Worm (Caenorhabditis elegans) whole organism, L3 larva: ENCODE measurements around the gene lst-6.
"Not testable (repeated sequence)": the region's sequence is repeated elsewhere in the genome, so short reads cannot be mapped to it uniquely, and the experiment has no call there.

Experiments used
- R02D3.7 ChIP-seq: fragments of 150-350 bp; optimal IDR thresholded peaks from 2 replicates; lab custom pipeline; 2014; ENCODE audit warnings: missing biosample characterization, missing genetic modification characterization
- ZK546.5 ChIP-seq: sonication (generic microtip); optimal IDR thresholded peaks from 2 replicates; lab custom pipeline; 2017; ENCODE audit warnings: missing biosample characterization, missing genetic modification characterization
- ama-1 ChIP-seq: fragments of 150-350 bp; optimal IDR thresholded peaks from 2 replicates; lab custom pipeline; 2018
- ceh-28 ChIP-seq: fragments of 150-350 bp; optimal IDR thresholded peaks from 2 replicates; lab custom pipeline; 2014; ENCODE audit warnings: missing biosample characterization, missing genetic modification reagents, missing genetic modification characterization
- daf-12 ChIP-seq: fragments of 150-350 bp; optimal IDR thresholded peaks from 2 replicates; lab custom pipeline; 2014; ENCODE audit warnings: missing biosample characterization, missing genetic modification reagents, missing genetic modification characterization
- egl-27 ChIP-seq: sonication (generic microtip); optimal IDR thresholded peaks from 4 replicates; lab custom pipeline; 2017; ENCODE audit warnings: missing biosample characterization, missing genetic modification reagents, missing genetic modification characterization
- egl-5 ChIP-seq: fragments of 150-350 bp; optimal IDR thresholded peaks from 2 replicates; lab custom pipeline; 2017; ENCODE audit warnings: missing biosample characterization, missing genetic modification reagents, missing genetic modification characterization, inconsistent platforms
- elt-1 ChIP-seq: fragments of 150-350 bp; optimal IDR thresholded peaks from 2 replicates; lab custom pipeline; 2014; ENCODE audit warnings: missing biosample characterization, missing genetic modification characterization
- elt-2 ChIP-seq: sonication (generic microtip); optimal IDR thresholded peaks from 2 replicates; lab custom pipeline; 2016; ENCODE audit warnings: missing genetic modification reagents, mild to moderate bottlenecking, missing genetic modification characterization, missing compliant biosample characterization
- elt-3 ChIP-seq, 3 experiments: fragments of 150-350 bp in 1 of 3; sonication (generic microtip) in 2 of 3; optimal IDR thresholded peaks; 2 replicates in 2 of 3; 4 replicates in 1 of 3; lab custom pipeline; 2014 to 2017; ENCODE audit warnings: missing biosample characterization in 3 of 3, missing genetic modification characterization in 3 of 3
- eor-1 ChIP-seq, 2 experiments: fragments of 150-350 bp; optimal IDR thresholded peaks; 2 replicates each; lab custom pipeline; 2014 to 2018; ENCODE audit warnings: missing biosample characterization in 2 of 2, missing genetic modification characterization in 2 of 2
- fkh-10 ChIP-seq: sonication (generic microtip); optimal IDR thresholded peaks from 2 replicates; lab custom pipeline; 2017; ENCODE audit warnings: missing biosample characterization, missing genetic modification reagents, missing genetic modification characterization
- fkh-2 ChIP-seq: fragments of 150-350 bp; optimal IDR thresholded peaks from 2 replicates; lab custom pipeline; 2014; ENCODE audit warnings: missing biosample characterization, missing genetic modification reagents, missing genetic modification characterization
- hmg-11 ChIP-seq: sonication (generic microtip); optimal IDR thresholded peaks from 2 replicates; lab custom pipeline; 2016; ENCODE audit warnings: missing genetic modification characterization, missing compliant biosample characterization
- lsy-12 ChIP-seq: sonication (generic microtip); optimal IDR thresholded peaks from 2 replicates; lab custom pipeline; 2016; ENCODE audit warnings: mild to moderate bottlenecking, missing genetic modification characterization, missing compliant biosample characterization
- mdl-1 ChIP-seq: fragments of 150-350 bp; optimal IDR thresholded peaks from 2 replicates; lab custom pipeline; 2014; ENCODE audit warnings: missing biosample characterization, missing genetic modification characterization
- mml-1 ChIP-seq: fragments of 150-350 bp; sonication (generic microtip); optimal IDR thresholded peaks from 3 replicates; lab custom pipeline; 2014; ENCODE audit warnings: missing biosample characterization, missing genetic modification characterization
- nfya-1 ChIP-seq: sonication (generic microtip); optimal IDR thresholded peaks from 2 replicates; lab custom pipeline; 2017; ENCODE audit warnings: missing genetic modification characterization, mild to moderate bottlenecking, missing compliant biosample characterization, antibody characterized with exemption, moderate library complexity; ENCODE audit not compliant: insufficient read depth
- nhr-11 ChIP-seq: fragments of 150-350 bp; optimal IDR thresholded peaks from 2 replicates; lab custom pipeline; 2014; ENCODE audit warnings: missing biosample characterization, missing genetic modification characterization
- nhr-23 ChIP-seq: fragments of 150-350 bp; optimal IDR thresholded peaks from 2 replicates; lab custom pipeline; 2014; ENCODE audit warnings: missing biosample characterization, missing genetic modification reagents, missing genetic modification characterization
- nhr-237 ChIP-seq: fragments of 150-350 bp; optimal IDR thresholded peaks from 2 replicates; lab custom pipeline; 2014; ENCODE audit warnings: missing biosample characterization, missing genetic modification characterization
- nhr-28 ChIP-seq: fragments of 150-350 bp; optimal IDR thresholded peaks from 2 replicates; lab custom pipeline; 2014; ENCODE audit warnings: missing biosample characterization, missing genetic modification characterization
- nhr-43 ChIP-seq: sonication (generic microtip); optimal IDR thresholded peaks from 2 replicates; lab custom pipeline; 2016; ENCODE audit warnings: mild to moderate bottlenecking, missing genetic modification characterization, missing compliant biosample characterization; ENCODE audit not compliant: poor library complexity, severe bottlenecking
- nhr-67 ChIP-seq: fragments of 150-350 bp; optimal IDR thresholded peaks from 2 replicates; lab custom pipeline; 2014; ENCODE audit warnings: missing biosample characterization, missing genetic modification characterization
- nhr-77 ChIP-seq: fragments of 150-350 bp; optimal IDR thresholded peaks from 2 replicates; lab custom pipeline; 2014; ENCODE audit warnings: missing biosample characterization, missing genetic modification characterization
- skn-1 ChIP-seq: fragments of 150-350 bp; optimal IDR thresholded peaks from 2 replicates; lab custom pipeline; 2014; ENCODE audit warnings: missing biosample characterization, missing genetic modification characterization
- snpc-4 ChIP-seq: fragments of 150-350 bp; optimal IDR thresholded peaks from 2 replicates; lab custom pipeline; 2014; ENCODE audit warnings: missing biosample characterization, missing genetic modification characterization
- tbx-2 ChIP-seq: sonication (generic microtip); optimal IDR thresholded peaks from 2 replicates; lab custom pipeline; 2016; ENCODE audit warnings: mild to moderate bottlenecking, missing genetic modification characterization, missing compliant biosample characterization
- unc-39 ChIP-seq: sonication (generic microtip); optimal IDR thresholded peaks from 4 replicates; lab custom pipeline; 2017; ENCODE audit warnings: missing biosample characterization, missing genetic modification characterization
- ztf-4 ChIP-seq: fragments of 150-350 bp; optimal IDR thresholded peaks from 2 replicates; lab custom pipeline; 2014; ENCODE audit warnings: missing biosample characterization, missing genetic modification characterization

The lst-6 gene

DNA sequence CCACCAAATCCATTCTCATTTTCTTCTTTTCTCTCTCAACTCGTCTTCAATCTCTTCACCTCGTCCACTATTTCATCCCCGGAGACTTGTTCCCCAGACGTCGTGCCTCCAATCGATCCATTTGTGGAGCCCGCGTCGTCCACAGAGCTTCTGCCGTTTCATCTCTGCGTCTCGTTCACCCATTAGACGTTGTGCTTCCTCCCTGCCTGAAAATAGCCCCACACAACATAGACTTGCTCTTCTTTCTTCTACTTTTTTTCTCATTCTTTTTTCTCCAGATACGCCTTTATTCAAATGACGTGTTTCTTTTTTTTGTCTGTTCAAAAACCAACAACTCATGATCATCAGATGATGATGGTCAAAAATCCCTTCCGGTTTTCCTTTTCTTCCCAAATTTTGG lies 29.4 kb downstream of the lst-6 start (continued):
- peak; percentile 88 for TF ChIP-seq nfya-1 (tag; lab: Kevin White, UChicago)
- no peak for TF ChIP-seq nhr-67 (tag; lab: Kevin White, UChicago)
- no peak for TF ChIP-seq nhr-77 (tag; lab: Kevin White, UChicago)
- no peak for TF ChIP-seq fkh-2 (tag; lab: Kevin White, UChicago)

DNA sequence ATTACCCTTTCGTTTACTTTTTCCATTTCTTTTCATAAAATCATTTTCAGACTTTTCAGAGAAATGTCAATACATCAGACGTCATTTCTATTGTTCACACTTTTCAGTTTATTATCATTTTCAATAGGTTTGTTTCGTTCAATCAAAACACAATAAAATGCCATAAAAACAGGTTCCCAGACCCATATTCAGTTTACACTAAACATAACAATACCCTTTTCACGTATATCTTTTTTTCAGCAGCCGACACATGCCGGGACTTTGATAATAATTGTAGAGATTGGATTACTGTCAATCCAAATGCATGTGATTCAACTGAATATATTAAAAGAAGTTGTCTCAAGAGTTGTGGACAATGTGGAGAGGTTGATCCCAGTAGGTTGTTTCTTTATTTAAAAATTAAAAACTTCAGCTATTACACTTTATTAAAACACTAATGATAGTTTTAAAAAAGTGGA lies 32.5 kb downstream of the lst-6 start, which contains the start of gene C15F1.1:
C15F1.1 (plus strand) TSS at position 51 of the 458 bp plus-strand sequence.
- TF ChIP-seq nhr-67 (tag; lab: Kevin White, UChicago) (no peak), lsy-12 (tag; lab: Kevin White, UChicago) (no peak), nhr-77 (tag; lab: Kevin White, UChicago) (no peak), ama-1 (no peak), nhr-11 (tag; lab: Kevin White, UChicago) (no peak), egl-27 (tag; lab: Kevin White, UChicago) (no peak), fkh-10 (GFP tag; lab: Kevin White, UChicago) (no peak), snpc-4 (tag; lab: Kevin White, UChicago) (peak; percentile 77)

DNA sequence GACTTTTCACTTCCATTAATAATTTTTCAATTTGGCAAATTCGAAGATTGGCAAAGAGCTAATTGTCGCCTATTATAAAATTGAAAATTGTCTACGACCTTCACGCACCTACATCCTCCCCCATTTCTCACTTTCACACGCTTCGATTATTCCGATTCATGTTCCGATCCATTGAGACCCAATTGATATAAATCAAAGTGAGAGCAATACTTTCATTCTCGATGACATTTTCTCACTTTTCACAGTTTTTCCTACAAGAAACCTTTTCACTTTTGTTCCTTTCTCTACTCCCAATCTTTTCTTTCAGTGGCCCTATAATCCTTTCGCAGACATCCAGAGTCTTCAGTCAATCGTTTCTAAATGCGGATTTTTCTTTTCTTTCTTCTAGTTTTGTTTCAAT lies 42.7 kb downstream of the lst-6 start, which contains the start of gene C15F1.2:
C15F1.2 (plus strand) TSS at position 308 of the 400 bp plus-strand sequence.
- TF ChIP-seq elt-1 (tag; lab: Kevin White, UChicago) = no peak
- no peak for TF ChIP-seq tbx-2 (tag; lab: Kevin White, UChicago)
- no peak for TF ChIP-seq nfya-1 (tag; lab: Kevin White, UChicago)
- TF ChIP-seq daf-12 = no peak
- TF ChIP-seq egl-5 (tag; lab: Kevin White, UChicago) = no peak
- TF ChIP-seq elt-3 (tag; optimal IDR thresholded peaks at IDR 0.05; lab: Kevin White, UChicago) = no peak
- TF ChIP-seq eor-1 (tag; optimal IDR thresholded peaks at IDR 0.05; lab: Kevin White, UChicago) = no peak
- no peak for TF ChIP-seq egl-27 (tag; lab: Kevin White, UChicago)
- no peak for TF ChIP-seq ama-1
- TF ChIP-seq unc-39 (tag; lab: Kevin White, UChicago) = no peak
- no peak for TF ChIP-seq nhr-28 (tag; lab: Kevin White, UChicago)

DNA sequence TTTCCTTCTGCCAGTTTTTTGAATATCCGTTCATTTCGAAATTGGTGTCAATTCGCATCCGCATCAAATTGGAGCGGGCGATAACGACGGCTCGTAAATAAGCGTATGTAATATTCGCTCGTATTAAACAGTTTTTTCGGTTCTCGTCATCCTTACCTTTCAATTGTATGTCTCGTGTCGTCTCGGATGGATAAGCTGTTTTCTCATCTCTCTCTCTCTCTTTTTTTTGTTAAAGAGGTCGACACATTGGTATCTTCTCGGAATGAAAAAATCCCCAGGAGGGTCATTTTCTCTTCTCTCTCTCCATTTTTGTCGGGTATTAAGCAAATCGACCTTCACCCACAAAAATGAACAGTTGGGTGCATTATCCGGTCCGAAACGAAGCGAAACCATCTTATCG lies 43.4 kb downstream of the lst-6 start:
- TF ChIP-seq nhr-23 (tag; lab: Kevin White, UChicago) = peak; percentile 73
- TF ChIP-seq nhr-237 (tag; lab: Kevin White, UChicago) = no peak
- no peak for TF ChIP-seq snpc-4 (tag; lab: Kevin White, UChicago)
- TF ChIP-seq, all 47 proteins: peak for 1

DNA sequence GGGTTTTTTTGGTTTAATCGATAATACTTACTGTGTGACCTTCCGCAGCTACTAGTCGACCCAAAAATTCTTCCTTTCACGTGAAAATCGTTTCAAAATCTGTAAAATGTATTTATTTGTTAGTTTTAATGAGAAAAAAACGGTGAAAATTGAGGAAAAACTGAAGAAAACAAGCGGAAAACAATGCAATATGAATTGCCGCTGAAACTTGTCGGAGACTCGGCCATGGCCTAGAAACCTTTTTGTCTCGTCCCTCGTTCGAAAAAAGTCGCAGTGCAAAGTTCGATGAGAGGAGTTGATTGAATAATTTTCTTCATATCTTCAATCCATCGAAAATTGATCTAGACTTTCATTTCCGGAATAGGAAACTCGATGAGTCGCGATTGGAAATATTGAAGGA lies 44.6 kb downstream of the lst-6 start, which contains the start of gene C15F1.8:
C15F1.8 (minus strand) TSS at position 101 of the 400 bp plus-strand sequence.
- not testable (repeated sequence) for TF ChIP-seq hmg-11, egl-27, R02D3.7 (tag; lab: Kevin White, UChicago)

DNA sequence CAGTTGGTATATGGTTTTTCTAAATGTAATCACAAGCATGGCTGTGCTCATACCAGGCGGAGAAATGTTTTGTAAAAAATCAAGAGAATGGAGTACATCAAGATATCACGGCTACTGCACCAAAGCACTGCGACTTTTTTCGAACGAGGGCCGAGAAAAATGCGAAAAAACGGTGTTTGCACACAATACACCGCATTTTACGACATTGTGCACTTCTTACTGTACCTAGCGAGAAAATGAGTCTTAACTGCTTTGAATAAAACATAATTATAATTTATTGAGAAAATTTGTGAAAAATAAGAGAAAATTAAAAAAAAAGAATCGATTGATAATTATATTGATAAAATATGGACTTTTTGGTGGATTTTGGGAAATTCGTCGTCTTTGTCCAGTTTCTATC lies 46.6 kb downstream of the lst-6 start:
- no peak for TF ChIP-seq fkh-2 (tag; lab: Kevin White, UChicago)
- no peak for TF ChIP-seq ztf-4 (tag; lab: Kevin White, UChicago)
- no peak for TF ChIP-seq ceh-28 (tag; lab: Kevin White, UChicago)
- TF ChIP-seq mdl-1 = no peak
- TF ChIP-seq ZK546.5 (tag; lab: Kevin White, UChicago) = no peak
- no peak for TF ChIP-seq nhr-11 (tag; lab: Kevin White, UChicago)
- no peak for TF ChIP-seq elt-2 (tag; lab: Kevin White, UChicago)
- no peak for TF ChIP-seq nhr-28 (tag; lab: Kevin White, UChicago)
- TF ChIP-seq skn-1 (tag; lab: Kevin White, UChicago) = no peak
- TF ChIP-seq nhr-43 = no peak
- TF ChIP-seq mml-1 = no peak
